Worm (Caenorhabditis elegans) whole organism, early embryonic: ENCODE measurements around the gene W08E12.7.
"Not testable (repeated sequence)": the region's sequence is repeated elsewhere in the genome, so short reads cannot be mapped to it uniquely, and the experiment has no call there.

ENCODE experiments used
- F13C5.2 ChIP-seq: sonication (generic microtip); optimal IDR thresholded peaks from 2 replicates; lab custom pipeline; 2017; ENCODE audit warnings: mild to moderate bottlenecking, missing genetic modification characterization, inconsistent platforms, missing compliant biosample characterization
- aly-1 ChIP-seq: sonication (generic microtip); optimal IDR thresholded peaks from 2 replicates; lab custom pipeline; 2016; ENCODE audit warnings: missing genetic modification characterization, missing compliant biosample characterization
- ama-1 ChIP-seq: fragments of 150-350 bp; optimal IDR thresholded peaks from 2 replicates; lab custom pipeline; 2014
- ceh-36 ChIP-seq: sonication (generic microtip); optimal IDR thresholded peaks from 2 replicates; lab custom pipeline; 2016; ENCODE audit warnings: missing genetic modification characterization, inconsistent platforms, missing compliant biosample characterization
- flt-1 ChIP-seq: fragments of 200-800 bp; sonication (Bioruptor generic); IDR thresholded peaks from 2 replicates; pipeline ENCODE4 v1.3.6; 2022; ENCODE audit warnings: missing genetic modification characterization, missing compliant biosample characterization
- hmbx-1 ChIP-seq: sonication (generic microtip); optimal IDR thresholded peaks from 2 replicates; lab custom pipeline; 2016; ENCODE audit warnings: mild to moderate bottlenecking, missing genetic modification characterization, missing compliant biosample characterization
- hmg-4 ChIP-seq: fragments of 200-800 bp; sonication (Bioruptor generic); optimal IDR thresholded peaks from 2 replicates; lab custom pipeline; 2018; ENCODE audit warnings: mild to moderate bottlenecking, missing genetic modification characterization, missing compliant biosample characterization
- pes-1 ChIP-seq: fragments of 200-800 bp; sonication (Bioruptor generic); IDR thresholded peaks from 2 replicates; pipeline ENCODE4 v1.3.6; 2022; ENCODE audit warnings: missing genetic modification reagents, missing genetic modification characterization, missing compliant biosample characterization
- scrt-1 ChIP-seq: fragments of 200-800 bp; sonication (Bioruptor generic); IDR thresholded peaks from 2 replicates; pipeline ENCODE4 v1.3.6; 2022; ENCODE audit warnings: missing genetic modification characterization, missing compliant biosample characterization
- sea-1 ChIP-seq: fragments of 200-800 bp; sonication (Bioruptor generic); conservative IDR thresholded peaks from 2 replicates; pipeline ENCODE4 v1.3.6; 2022; ENCODE audit warnings: missing genetic modification characterization, missing compliant biosample characterization
- tra-4 ChIP-seq: sonication (generic microtip); optimal IDR thresholded peaks from 2 replicates; lab custom pipeline; 2017; ENCODE audit warnings: missing genetic modification characterization, missing compliant biosample characterization

DNA sequence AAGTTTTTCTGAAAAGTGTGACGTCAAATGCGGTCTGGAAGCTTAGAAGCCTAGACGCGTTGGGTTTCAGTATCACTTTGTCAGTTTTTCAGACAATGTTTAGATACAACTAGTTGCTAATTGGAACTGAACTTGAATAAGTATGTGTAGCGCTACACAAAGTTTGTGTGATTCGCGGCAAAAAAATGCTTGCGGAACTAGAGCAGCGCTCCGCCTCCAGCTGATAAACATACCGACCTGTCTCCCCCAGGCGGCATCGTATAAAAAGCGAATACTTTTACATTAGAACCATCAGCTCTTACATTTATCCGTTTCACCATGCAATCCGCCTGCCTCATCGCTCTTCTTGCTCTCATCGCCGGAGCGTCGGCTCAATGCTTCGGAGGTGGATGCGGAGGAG is 8.8 kb downstream of the W08E12.7 start, which contains the start of gene idpp-12:
- TF ChIP-seq ama-1 (lab: Kevin White, UChicago); pes-1 (GFP tag; lab: Robert Waterston, UW); ceh-36; sea-1; flt-1 (GFP tag; lab: Robert Waterston, UW); F13C5.2 (tag; lab: Kevin White, UChicago); tra-4 (tag; lab: Kevin White, UChicago); hmg-4; hmbx-1 (tag; lab: Kevin White, UChicago); aly-1; scrt-1 (GFP tag; lab: Robert Waterston, UW): not testable (repeated sequence)
